Worm (Caenorhabditis elegans): ENCODE results near the gene snr-3.

The snr-3 gene

DNA sequence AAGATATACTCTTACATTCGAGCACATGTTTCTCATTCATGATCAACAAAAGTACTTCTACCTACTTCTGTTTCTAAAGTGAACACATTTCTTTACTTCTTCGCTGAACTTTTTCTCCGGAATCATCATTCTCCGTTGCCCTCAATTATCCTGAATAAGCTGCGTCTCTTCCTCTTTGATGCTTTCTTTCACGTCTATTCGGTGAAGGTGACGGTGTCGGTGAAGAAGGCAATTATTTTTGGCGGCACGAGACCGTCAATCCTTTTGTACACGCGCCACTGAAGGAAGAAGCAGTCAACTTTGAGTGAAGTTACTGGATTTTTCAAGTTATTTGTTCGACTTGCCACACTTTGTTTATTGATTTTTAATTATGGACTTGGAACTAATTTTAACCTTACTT is 42.0 kb upstream of the snr-3 start, which contains the start of gene abch-1:
abch-1 (minus strand) TSS at position 101 of the 400 bp plus-strand sequence.
- TF ChIP-seq nhr-12 (tag; optimal IDR thresholded peaks at IDR 0.05) (no peak), nhr-25 (tag; optimal IDR thresholded peaks at IDR 0.05) (no peak), elt-3 (tag; optimal IDR thresholded peaks at IDR 0.05) (no peak), skn-1 (tag; optimal IDR thresholded peaks at IDR 0.05) (no peak), ama-1 (optimal IDR thresholded peaks at IDR 0.05) (no peak), aly-2 (tag; optimal IDR thresholded peaks at IDR 0.05) (no peak), nhr-10 (tag; optimal IDR thresholded peaks at IDR 0.05) (no peak), nhr-6 (tag; optimal IDR thresholded peaks at IDR 0.05) (no peak), nhr-129 (tag; optimal IDR thresholded peaks at IDR 0.05) (no peak), Y55F3AM.14 (GFP tag; optimal IDR thresholded peaks at IDR 0.05) (no peak), C34F6.9 (tag; optimal IDR thresholded peaks at IDR 0.05) (no peak)

DNA sequence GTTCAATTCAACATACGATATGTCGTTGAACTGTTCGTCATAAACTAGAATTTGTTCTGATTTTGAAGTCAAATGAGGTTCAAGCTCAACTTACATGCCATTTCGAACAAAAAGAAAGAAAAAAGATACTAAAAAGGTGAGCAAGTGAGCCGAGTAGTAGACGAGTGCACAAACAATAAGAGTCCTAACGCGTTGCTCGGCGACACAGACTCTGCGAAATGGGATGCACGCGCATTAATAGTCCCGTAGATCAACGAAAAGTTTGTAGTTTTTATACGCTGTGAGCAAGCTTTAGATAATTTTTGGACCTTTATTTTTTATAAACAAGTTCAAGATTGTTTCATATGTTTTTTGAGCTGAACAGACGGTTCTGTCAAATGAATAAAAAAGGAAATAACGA is 39.1 kb upstream of the snr-3 start, which contains the start of gene C56E6.4:
C56E6.4 (minus strand) TSS at position 101 of the 400 bp plus-strand sequence.
- TF ChIP-seq mab-5 (tag; optimal IDR thresholded peaks at IDR 0.05), result no peak
- TF ChIP-seq sem-4 (tag; optimal IDR thresholded peaks at IDR 0.05), result no peak
- TF ChIP-seq nhr-77 (tag; optimal IDR thresholded peaks at IDR 0.05), result no peak
- no peak for TF ChIP-seq F13H6.1 (tag; optimal IDR thresholded peaks at IDR 0.05)
- no peak for TF ChIP-seq ceh-16 (tag; optimal IDR thresholded peaks at IDR 0.05)
- TF ChIP-seq lin-13 (GFP tag; optimal IDR thresholded peaks at IDR 0.05), result no peak
- no peak for TF ChIP-seq ztf-11 (tag; optimal IDR thresholded peaks at IDR 0.05)
- no peak for TF ChIP-seq egl-27 (tag; optimal IDR thresholded peaks at IDR 0.05)
- TF ChIP-seq elt-3 (tag; optimal IDR thresholded peaks at IDR 0.05), result no peak
- no peak for TF ChIP-seq fos-1 (tag; optimal IDR thresholded peaks at IDR 0.05)
- no peak for TF ChIP-seq ZK546.5 (tag; optimal IDR thresholded peaks at IDR 0.05)
- TF ChIP-seq nhr-11 (tag; optimal IDR thresholded peaks at IDR 0.05), result no peak
- TF ChIP-seq unc-62 (GFP tag; optimal IDR thresholded peaks at IDR 0.05), result no peak
- no peak for TF ChIP-seq zag-1 (tag; optimal IDR thresholded peaks at IDR 0.05)

ce11 chrII:6526136-6526684 is 36.6 kb upstream of the snr-3 start:
- TF ChIP-seq aly-2 (tag; optimal IDR thresholded peaks at IDR 0.05), result no peak
- no peak for TF ChIP-seq unc-55 (GFP tag; optimal IDR thresholded peaks at IDR 0.05)
- no peak for TF ChIP-seq nhr-77 (tag; optimal IDR thresholded peaks at IDR 0.05)
- TF ChIP-seq ZK546.5 (tag; optimal IDR thresholded peaks at IDR 0.05), result no peak
- no peak for TF ChIP-seq nhr-10 (tag; optimal IDR thresholded peaks at IDR 0.05)
- TF ChIP-seq unc-39 (tag; optimal IDR thresholded peaks at IDR 0.05), result no peak
- no peak for TF ChIP-seq sma-3 (GFP tag; optimal IDR thresholded peaks at IDR 0.05)
- TF ChIP-seq ama-1 (optimal IDR thresholded peaks at IDR 0.05), result no peak
- TF ChIP-seq nhr-6 (tag; optimal IDR thresholded peaks at IDR 0.05), result no peak
- no peak for TF ChIP-seq alr-1 (tag; optimal IDR thresholded peaks at IDR 0.05)
- no peak for TF ChIP-seq elt-1 (tag; optimal IDR thresholded peaks at IDR 0.05)
- TF ChIP-seq nhr-11 (tag; optimal IDR thresholded peaks at IDR 0.05), result no peak
- no peak for TF ChIP-seq crh-2 (tag; optimal IDR thresholded peaks at IDR 0.05)
- TF ChIP-seq lin-11 (tag; optimal IDR thresholded peaks at IDR 0.05), result no peak

- TF ChIP-seq crh-2 (tag; optimal IDR thresholded peaks at IDR 0.05), result no peak
- TF ChIP-seq fos-1 (tag; optimal IDR thresholded peaks at IDR 0.05), result peak; percentile 16
- no peak for TF ChIP-seq nhr-129 (tag; optimal IDR thresholded peaks at IDR 0.05)
- TF ChIP-seq nhr-10 (tag; optimal IDR thresholded peaks at IDR 0.05), result no peak
Measured at ce11 chrII:6524501-6524977, 35.0 kb upstream of the snr-3 start, which contains the start of gene C56E6.2. Gene C56E6.2 (plus strand): TSS chrII:6524927.

DNA sequence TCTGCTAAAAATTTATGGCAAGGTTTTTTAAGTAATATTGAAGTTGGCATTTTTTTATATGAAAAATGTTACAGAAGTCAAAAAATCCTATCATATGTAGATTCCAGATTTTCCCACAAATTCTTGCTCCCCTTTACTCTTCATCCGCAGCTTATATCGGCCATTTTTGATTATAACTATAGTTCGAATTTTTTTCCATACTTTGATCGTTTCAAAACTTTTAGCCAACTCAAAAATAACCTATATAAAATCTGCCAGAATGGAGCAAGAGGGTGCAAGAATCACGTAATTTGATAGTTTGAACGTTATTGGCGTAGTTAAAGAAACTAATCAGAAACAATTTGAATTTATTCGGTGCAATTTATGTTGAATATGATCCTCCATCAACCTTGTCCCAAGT is 34.4 kb upstream of the snr-3 start:
- TF ChIP-seq C34F6.9 (tag; optimal IDR thresholded peaks at IDR 0.05), result no peak
- TF ChIP-seq nhr-23 (tag; optimal IDR thresholded peaks at IDR 0.05), result no peak
- no peak for TF ChIP-seq elt-1 (tag; optimal IDR thresholded peaks at IDR 0.05)
- no peak for TF ChIP-seq unc-55 (GFP tag; optimal IDR thresholded peaks at IDR 0.05)
- TF ChIP-seq snpc-4 (tag; optimal IDR thresholded peaks at IDR 0.05), result no peak
- no peak for TF ChIP-seq fos-1 (tag; optimal IDR thresholded peaks at IDR 0.05)
- no peak for TF ChIP-seq nhr-129 (tag; optimal IDR thresholded peaks at IDR 0.05)
- TF ChIP-seq sem-4 (tag; optimal IDR thresholded peaks at IDR 0.05), result no peak
- TF ChIP-seq peb-1 (tag; optimal IDR thresholded peaks at IDR 0.05), result no peak
- TF ChIP-seq nhr-25 (tag; optimal IDR thresholded peaks at IDR 0.05), result no peak
- no peak for TF ChIP-seq nhr-237 (tag; optimal IDR thresholded peaks at IDR 0.05)
- TF ChIP-seq blmp-1 (tag; optimal IDR thresholded peaks at IDR 0.05; ENCODE audit: insufficient read depth), result no peak
- TF ChIP-seq nhr-21 (tag; optimal IDR thresholded peaks at IDR 0.05), result no peak
- no peak for TF ChIP-seq ceh-82 (tag; optimal IDR thresholded peaks at IDR 0.05)
- TF ChIP-seq ztf-11 (tag; optimal IDR thresholded peaks at IDR 0.05), result no peak
- no peak for TF ChIP-seq ztf-4 (tag; optimal IDR thresholded peaks at IDR 0.05)
- no peak for TF ChIP-seq nhr-11 (tag; optimal IDR thresholded peaks at IDR 0.05)

All from whole organism, L2 larva.